Worm (Caenorhabditis elegans) whole organism, early embryonic: ENCODE measurements around the gene W04H10.1.
"Not testable (repeated sequence)": the region's sequence is repeated elsewhere in the genome, so short reads cannot be mapped to it uniquely, and the experiment has no call there.

ENCODE experiments used
- B0310.2 ChIP-seq: sonication (generic microtip); optimal IDR thresholded peaks from 2 replicates; lab custom pipeline; 2016; ENCODE audit warnings: mild to moderate bottlenecking, missing genetic modification characterization, missing compliant biosample characterization
- F13C5.2 ChIP-seq: sonication (generic microtip); optimal IDR thresholded peaks from 2 replicates; lab custom pipeline; 2017; ENCODE audit warnings: mild to moderate bottlenecking, missing genetic modification characterization, inconsistent platforms, missing compliant biosample characterization
- aly-1 ChIP-seq: sonication (generic microtip); optimal IDR thresholded peaks from 2 replicates; lab custom pipeline; 2016; ENCODE audit warnings: missing genetic modification characterization, missing compliant biosample characterization
- ama-1 ChIP-seq: fragments of 150-350 bp; optimal IDR thresholded peaks from 2 replicates; lab custom pipeline; 2014
- ceh-13 ChIP-seq: fragments of 200-800 bp; sonication (Bioruptor generic); optimal IDR thresholded peaks from 2 replicates; lab custom pipeline; 2018; ENCODE audit warnings: mild to moderate bottlenecking, missing genetic modification characterization, missing compliant biosample characterization
- ceh-36 ChIP-seq: sonication (generic microtip); optimal IDR thresholded peaks from 2 replicates; lab custom pipeline; 2016; ENCODE audit warnings: missing genetic modification characterization, inconsistent platforms, missing compliant biosample characterization
- ets-7 ChIP-seq: sonication (generic microtip); optimal IDR thresholded peaks from 2 replicates; lab custom pipeline; 2016; ENCODE audit warnings: missing genotype, missing genetic modification characterization, missing compliant biosample characterization
- flt-1 ChIP-seq: fragments of 200-800 bp; sonication (Bioruptor generic); IDR thresholded peaks from 2 replicates; pipeline ENCODE4 v1.3.6; 2022; ENCODE audit warnings: missing genetic modification characterization, missing compliant biosample characterization
- hmbx-1 ChIP-seq: sonication (generic microtip); optimal IDR thresholded peaks from 2 replicates; lab custom pipeline; 2016; ENCODE audit warnings: mild to moderate bottlenecking, missing genetic modification characterization, missing compliant biosample characterization
- hmg-4 ChIP-seq: fragments of 200-800 bp; sonication (Bioruptor generic); optimal IDR thresholded peaks from 2 replicates; lab custom pipeline; 2018; ENCODE audit warnings: mild to moderate bottlenecking, missing genetic modification characterization, missing compliant biosample characterization
- hnd-1 ChIP-seq: sonication (generic microtip); optimal IDR thresholded peaks from 2 replicates; lab custom pipeline; 2016; ENCODE audit warnings: missing genetic modification characterization, missing compliant biosample characterization
- pes-1 ChIP-seq: fragments of 200-800 bp; sonication (Bioruptor generic); IDR thresholded peaks from 2 replicates; pipeline ENCODE4 v1.3.6; 2022; ENCODE audit warnings: missing genetic modification reagents, missing genetic modification characterization, missing compliant biosample characterization
- scrt-1 ChIP-seq: fragments of 200-800 bp; sonication (Bioruptor generic); IDR thresholded peaks from 2 replicates; pipeline ENCODE4 v1.3.6; 2022; ENCODE audit warnings: missing genetic modification characterization, missing compliant biosample characterization
- sea-1 ChIP-seq: fragments of 200-800 bp; sonication (Bioruptor generic); conservative IDR thresholded peaks from 2 replicates; pipeline ENCODE4 v1.3.6; 2022; ENCODE audit warnings: missing genetic modification characterization, missing compliant biosample characterization
- tbx-11 ChIP-seq: fragments of 200-800 bp; sonication (Bioruptor generic); IDR thresholded peaks from 2 replicates; pipeline ENCODE4 v1.3.6; 2022; ENCODE audit warnings: missing genetic modification characterization, missing compliant biosample characterization
- tbx-37 ChIP-seq: fragments of 200-800 bp; sonication (Bioruptor generic); conservative IDR thresholded peaks from 2 replicates; pipeline ENCODE4 v1.3.6; 2022; ENCODE audit warnings: missing genetic modification reagents, missing genetic modification characterization, missing compliant biosample characterization
- tra-4 ChIP-seq: sonication (generic microtip); optimal IDR thresholded peaks from 2 replicates; lab custom pipeline; 2017; ENCODE audit warnings: missing genetic modification characterization, missing compliant biosample characterization

W04H10.1 gene

ce11 chrII:581983-582382 lies 26.9 kb upstream of the W04H10.1 start:
- TF ChIP-seq hnd-1 (tag; lab: Kevin White, UChicago) (no peak), ama-1 (no peak), flt-1 (GFP tag; lab: Robert Waterston, UW) (no peak), hmg-4 (GFP tag; lab: Kevin White, UChicago) (no peak), tbx-37 (GFP tag; lab: Robert Waterston, UW) (no peak), pes-1 (GFP tag; lab: Robert Waterston, UW) (no peak), B0310.2 (tag; lab: Kevin White, UChicago) (no peak), tbx-11 (GFP tag; lab: Robert Waterston, UW) (no peak)

- no peak for TF ChIP-seq hnd-1 (tag; lab: Kevin White, UChicago)
- no peak for TF ChIP-seq ceh-13 (GFP tag; lab: Kevin White, UChicago)
- no peak for TF ChIP-seq scrt-1 (GFP tag; lab: Robert Waterston, UW)
- no peak for TF ChIP-seq pes-1 (GFP tag; lab: Robert Waterston, UW)
- TF ChIP-seq F13C5.2: no peak
- TF ChIP-seq sea-1 (GFP tag; lab: Robert Waterston, UW): no peak
- TF ChIP-seq B0310.2 (tag; lab: Kevin White, UChicago): no peak
- TF ChIP-seq flt-1 (GFP tag; lab: Robert Waterston, UW): no peak
- TF ChIP-seq aly-1 (tag; lab: Kevin White, UChicago): no peak
These were observed 26.2 kb upstream of the W04H10.1 start, which contains the start of gene fbxb-14 for ce11 chrII:582649-583048. fbxb-14 (minus strand) TSS chrII:582749.

ce11 chrII:584321-584848 lies 24.5 kb upstream of the W04H10.1 start, which contains the start of the genes W08F4.12 and W08F4.13:
W08F4.12 (minus strand) TSS chrII:584421.
W08F4.13 (plus strand) TSS chrII:584798.
- TF ChIP-seq tra-4 (tag; lab: Kevin White, UChicago) (no peak), sea-1 (GFP tag; lab: Robert Waterston, UW) (no peak), B0310.2 (tag; lab: Kevin White, UChicago) (no peak), tbx-37 (GFP tag; lab: Robert Waterston, UW) (no peak), aly-1 (tag; lab: Kevin White, UChicago) (no peak), ama-1 (no peak), flt-1 (GFP tag; lab: Robert Waterston, UW) (no peak), ceh-36 (tag; lab: Kevin White, UChicago) (no peak), F13C5.2 (no peak)

- no peak for TF ChIP-seq sea-1 (GFP tag; lab: Robert Waterston, UW)
- no peak for TF ChIP-seq pes-1 (GFP tag; lab: Robert Waterston, UW)
- TF ChIP-seq scrt-1 (GFP tag; lab: Robert Waterston, UW): no peak
- no peak for TF ChIP-seq ceh-13 (GFP tag; lab: Kevin White, UChicago)
- no peak for TF ChIP-seq hnd-1 (tag; lab: Kevin White, UChicago)
- TF ChIP-seq ceh-36 (tag; lab: Kevin White, UChicago): no peak
- TF ChIP-seq tbx-11 (GFP tag; lab: Robert Waterston, UW): no peak
- TF ChIP-seq flt-1 (GFP tag; lab: Robert Waterston, UW): no peak
- no peak for TF ChIP-seq hmg-4 (GFP tag; lab: Kevin White, UChicago)
- TF ChIP-seq hmbx-1 (tag; lab: Kevin White, UChicago): no peak
- TF ChIP-seq tbx-37 (GFP tag; lab: Robert Waterston, UW): no peak
- no peak for TF ChIP-seq tra-4 (tag; lab: Kevin White, UChicago)
- no peak for TF ChIP-seq ama-1
- no peak for TF ChIP-seq aly-1 (tag; lab: Kevin White, UChicago)
- no peak for TF ChIP-seq F13C5.2
- TF ChIP-seq ets-7 (tag; lab: Kevin White, UChicago): no peak
These were observed 21.3 kb upstream of the W04H10.1 start, which contains the start of gene fbxb-34 for ce11 chrII:587533-587932. fbxb-34 (plus strand) TSS chrII:587833.

- TF ChIP-seq hmg-4 (GFP tag; lab: Kevin White, UChicago): no peak
- no peak for TF ChIP-seq flt-1 (GFP tag; lab: Robert Waterston, UW)
- no peak for TF ChIP-seq aly-1 (tag; lab: Kevin White, UChicago)
- no peak for TF ChIP-seq hnd-1 (tag; lab: Kevin White, UChicago)
- TF ChIP-seq tra-4 (tag; lab: Kevin White, UChicago): no peak
- TF ChIP-seq tbx-11 (GFP tag; lab: Robert Waterston, UW): no peak
- TF ChIP-seq scrt-1 (GFP tag; lab: Robert Waterston, UW): no peak
- TF ChIP-seq ceh-36 (tag; lab: Kevin White, UChicago): no peak
- no peak for TF ChIP-seq pes-1 (GFP tag; lab: Robert Waterston, UW)
- no peak for TF ChIP-seq ceh-13 (GFP tag; lab: Kevin White, UChicago)
- no peak for TF ChIP-seq tbx-37 (GFP tag; lab: Robert Waterston, UW)
- TF ChIP-seq B0310.2 (tag; lab: Kevin White, UChicago): no peak
- no peak for TF ChIP-seq hmbx-1 (tag; lab: Kevin White, UChicago)
- no peak for TF ChIP-seq F13C5.2
- no peak for TF ChIP-seq sea-1 (GFP tag; lab: Robert Waterston, UW)
These were observed 17.7 kb upstream of the W04H10.1 start, which contains the start of gene W08F4.10 for ce11 chrII:591110-591509. W08F4.10 (minus strand) TSS chrII:591210.

ce11 chrII:593221-593620 lies 15.6 kb upstream of the W04H10.1 start, which contains the start of gene W08F4.1:
W08F4.1 (plus strand) TSS chrII:593521.
- not testable (repeated sequence) for TF ChIP-seq flt-1, tbx-37, scrt-1 (GFP tag; lab: Robert Waterston, UW)

- TF ChIP-seq ceh-36 (tag; lab: Kevin White, UChicago): no peak
These were observed 12.2 kb upstream of the W04H10.1 start for ce11 chrII:596702-597101.
